Worm (Caenorhabditis elegans) whole organism, dauer: ENCODE results near the gene M176.4.

Source experiments
- unc-62 ChIP-seq: sonication (generic microtip); optimal IDR thresholded peaks from 2 replicates; lab custom pipeline; 2017; ENCODE audit warnings: missing biosample characterization, missing genetic modification reagents, missing genetic modification characterization

M176.4 gene

DNA sequence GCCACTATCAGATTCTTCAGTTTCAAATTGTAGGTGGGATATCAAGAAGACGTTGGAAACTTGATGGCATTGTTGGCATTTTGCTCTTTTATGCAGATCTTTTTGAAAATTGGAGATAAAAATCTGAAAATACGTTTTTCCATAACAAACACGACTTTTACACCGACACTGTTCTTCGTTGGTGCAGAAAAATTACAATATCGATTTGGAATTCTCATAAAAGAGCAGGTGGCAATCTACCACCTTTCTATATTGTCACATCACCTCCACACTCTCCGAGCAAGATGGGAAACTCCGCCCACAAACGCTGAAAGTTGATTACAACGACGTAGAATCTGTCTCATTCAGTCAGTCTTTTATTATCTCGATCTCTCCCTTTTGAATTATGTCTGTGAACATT, 10.7 kb upstream of the M176.4 start, which contains the start of gene arrd-2:
arrd-2 (plus strand) TSS at position 301 of the 400 bp plus-strand sequence.
- no peak for TF ChIP-seq unc-62 (GFP tag; lab: Kevin White, UChicago)

- TF ChIP-seq unc-62 (GFP tag; lab: Kevin White, UChicago) = no peak
Observed at ce11 chrII:9411497-9411896, 6.7 kb upstream of the M176.4 start, which contains the start of gene M176.9. M176.9 (minus strand) TSS chrII:9411597.

- no peak for TF ChIP-seq unc-62 (GFP tag; lab: Kevin White, UChicago)
Observed at ce11 chrII:9412086-9412608, 6.0 kb upstream of the M176.4 start, which contains the start of gene arrd-3. arrd-3 (plus strand) TSS chrII:9412558.

ce11 chrII:9416381-9417276, 1.5 kb upstream of the M176.4 start, which contains the start of the genes gss-1 and chch-3:
gss-1 (minus strand) TSS chrII:9416431.
chch-3 (plus strand) TSS chrII:9417013.
- no peak for TF ChIP-seq unc-62 (GFP tag; lab: Kevin White, UChicago)

DNA sequence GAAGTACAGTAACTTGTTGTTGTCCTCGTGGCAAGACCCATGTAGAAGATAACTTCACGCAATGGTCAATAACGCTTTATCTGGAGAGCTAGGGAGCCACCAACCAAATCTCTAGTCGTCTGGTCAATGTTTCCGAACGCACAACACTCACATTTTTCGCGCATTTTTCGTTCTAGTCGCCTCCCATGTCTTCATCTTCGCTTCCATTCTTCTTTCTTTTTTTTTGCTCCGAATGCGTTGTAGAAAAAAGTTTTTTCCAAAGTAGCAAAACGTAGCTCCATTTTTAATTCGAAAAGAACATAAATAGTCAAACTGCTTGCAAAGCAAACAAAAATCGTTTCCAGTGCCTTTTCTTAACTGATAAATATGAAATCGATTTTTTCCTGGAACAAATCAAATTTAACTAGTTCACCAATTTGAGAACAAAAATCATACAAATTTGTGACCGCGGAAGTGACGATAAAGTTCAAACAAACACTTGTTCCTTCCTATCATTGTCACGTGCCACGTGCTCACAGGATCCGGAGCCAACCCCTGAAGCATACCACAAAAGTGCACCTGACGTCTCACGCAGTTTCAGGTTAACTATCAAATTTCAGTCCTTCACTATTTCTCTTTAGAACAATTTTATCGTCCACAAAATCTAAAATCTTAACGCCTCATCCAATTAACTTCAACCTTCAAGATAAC, 823 bp downstream of the M176.4 start:
- TF ChIP-seq unc-62 (GFP tag; lab: Kevin White, UChicago) = no peak

- TF ChIP-seq unc-62 (GFP tag; lab: Kevin White, UChicago) = no peak
Observed at ce11 chrII:9421969-9422368, 3.8 kb downstream of the M176.4 start, which contains the start of gene M176.11. M176.11 (plus strand) TSS chrII:9422269.

DNA sequence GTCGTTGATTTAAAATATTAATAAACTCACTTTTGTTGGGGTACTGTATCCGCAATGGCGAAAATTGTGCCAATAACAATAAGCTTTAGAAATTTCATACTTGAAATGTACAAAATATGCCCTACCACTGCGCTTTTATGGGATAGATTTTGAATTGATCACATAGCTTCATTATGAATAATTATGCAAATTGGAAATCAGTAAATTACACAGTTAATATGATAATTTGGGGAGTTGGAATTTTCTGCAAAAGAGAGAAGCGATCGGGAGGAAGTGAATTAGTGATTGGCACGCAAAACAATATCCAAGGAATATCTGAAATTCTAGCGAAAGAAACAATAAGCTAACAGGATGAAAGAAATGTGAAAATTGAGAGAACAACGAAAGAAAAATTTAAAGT, 7.9 kb downstream of the M176.4 start, which contains the start of gene M176.10:
M176.10 (minus strand) TSS at position 101 of the 400 bp plus-strand sequence.
- TF ChIP-seq unc-62 (GFP tag; lab: Kevin White, UChicago) = no peak

DNA sequence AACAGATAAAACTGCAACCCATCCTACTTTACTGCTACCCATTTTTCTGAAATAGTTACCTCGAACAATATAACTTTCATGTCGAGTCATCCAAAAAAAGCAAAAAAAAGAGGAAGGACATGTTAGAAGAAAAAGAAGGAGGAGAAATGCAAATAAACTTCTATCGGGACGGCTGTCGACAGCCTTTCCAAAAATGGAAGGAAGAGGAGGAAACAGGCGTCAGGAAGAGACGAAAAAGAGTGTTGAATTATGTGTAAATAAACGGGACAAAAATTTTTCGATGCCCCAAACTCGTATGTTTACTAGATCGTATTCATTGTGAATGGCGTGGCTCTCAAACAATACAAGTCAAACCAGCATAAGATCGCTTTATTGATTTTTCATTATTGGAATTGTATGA, 9.5 kb downstream of the M176.4 start, which contains the start of gene M176.5:
M176.5 (minus strand) TSS at position 101 of the 400 bp plus-strand sequence.
- no peak for TF ChIP-seq unc-62 (GFP tag; lab: Kevin White, UChicago)

DNA sequence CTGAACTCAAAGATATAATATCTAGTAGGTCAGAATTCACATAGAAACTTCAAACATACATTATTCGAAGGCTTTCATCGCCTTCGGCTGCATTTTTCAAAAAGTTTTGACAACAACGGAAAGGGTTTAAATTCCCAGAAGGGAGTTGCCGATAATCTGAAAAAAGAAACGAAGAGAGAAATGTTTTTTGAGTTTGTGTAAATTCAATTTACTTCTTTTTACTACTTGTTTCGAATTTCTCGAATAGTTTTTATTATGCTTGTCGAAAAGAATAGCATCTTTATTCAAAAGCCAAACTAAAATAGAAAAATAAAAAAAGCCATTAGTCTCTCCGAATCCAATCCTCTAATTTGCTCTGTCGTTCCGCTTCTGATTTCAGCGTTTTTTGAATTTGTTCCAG, 13.0 kb downstream of the M176.4 start:
- TF ChIP-seq unc-62 (GFP tag; lab: Kevin White, UChicago) = no peak

DNA sequence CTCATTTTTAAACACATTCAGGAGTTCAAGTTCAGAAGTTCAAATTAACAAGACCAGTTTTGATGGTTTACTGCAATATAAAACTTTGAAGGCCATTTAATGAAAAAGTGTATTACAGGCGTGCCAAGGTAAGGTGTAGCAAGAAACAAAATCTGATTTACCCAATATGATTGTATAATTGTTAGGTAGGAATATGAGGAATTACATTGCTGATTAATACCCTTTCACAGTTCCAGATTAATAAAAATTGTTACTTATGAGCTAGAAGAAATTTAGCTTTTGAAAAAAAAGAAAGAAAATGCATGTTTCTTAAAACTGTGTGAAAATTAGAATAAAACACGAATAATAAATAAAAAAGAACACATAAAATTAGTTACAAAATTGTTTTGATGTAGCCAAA, 15.4 kb downstream of the M176.4 start, which contains the start of gene kin-15:
kin-15 (minus strand) TSS at position 101 of the 400 bp plus-strand sequence.
- TF ChIP-seq unc-62 (GFP tag; lab: Kevin White, UChicago) = no peak

DNA sequence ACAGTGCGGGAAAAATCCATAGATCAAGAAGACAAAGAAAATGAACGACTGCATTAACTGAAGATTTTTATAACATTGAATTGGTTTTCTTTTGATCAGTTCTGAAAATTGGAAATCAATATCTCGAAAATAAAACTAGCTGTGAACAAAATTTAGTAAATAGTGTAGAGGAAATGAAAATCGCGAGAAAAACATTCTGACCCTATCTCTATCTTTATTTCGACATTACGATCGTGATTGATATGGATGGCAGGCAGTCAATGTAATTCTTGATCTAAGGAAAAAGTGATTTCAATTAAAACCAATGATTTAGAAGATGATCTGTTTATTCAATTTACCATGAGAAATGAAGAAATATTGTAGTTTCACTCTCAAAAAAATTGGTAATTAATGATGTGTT, 17.8 kb downstream of the M176.4 start, which contains the start of gene kin-16:
kin-16 (minus strand) TSS at position 101 of the 400 bp plus-strand sequence.
- TF ChIP-seq unc-62 (GFP tag; lab: Kevin White, UChicago) = no peak

- no peak for TF ChIP-seq unc-62 (GFP tag; lab: Kevin White, UChicago)
Observed at ce11 chrII:9438227-9438626, 20.1 kb downstream of the M176.4 start, which contains the start of gene chil-13. chil-13 (minus strand) TSS chrII:9438327.

- TF ChIP-seq unc-62 (GFP tag; lab: Kevin White, UChicago) = no peak
Observed at ce11 chrII:9438853-9439252, 20.7 kb downstream of the M176.4 start.

- no peak for TF ChIP-seq unc-62 (GFP tag; lab: Kevin White, UChicago)
Observed at ce11 chrII:9440060-9440459, 21.9 kb downstream of the M176.4 start, which contains the start of gene chil-17. chil-17 (minus strand) TSS chrII:9440160.

DNA sequence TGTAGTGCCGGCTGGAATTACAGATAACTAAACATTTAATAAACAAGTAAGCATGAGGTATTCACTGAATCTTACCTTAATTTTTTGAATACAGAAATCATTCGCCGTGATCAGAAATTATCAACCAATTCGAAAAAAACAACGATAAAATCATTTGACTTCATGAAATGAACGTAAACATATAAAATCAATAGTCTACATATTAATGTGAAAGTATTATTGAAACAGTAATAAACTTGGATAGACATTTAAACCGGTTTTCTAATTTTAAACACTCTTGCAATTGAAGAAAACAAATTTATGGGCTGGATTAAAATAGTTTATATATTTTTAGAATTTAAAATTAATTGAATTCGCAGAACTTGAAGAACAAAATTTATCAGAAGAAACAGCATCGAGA, 23.7 kb downstream of the M176.4 start, which contains the start of gene chil-16:
chil-16 (minus strand) TSS at position 101 of the 400 bp plus-strand sequence.
- no peak for TF ChIP-seq unc-62 (GFP tag; lab: Kevin White, UChicago)
